Fruit fly (Drosophila melanogaster): Measurements from ENCODE around the gene CG7573.

CG7573 gene

dm6 chr3L:11358733-11359132, 47.2 kb downstream of the CG7573 start:
- no peak for TF ChIP-seq gcm (GFP tag; optimal IDR thresholded peaks at IDR 0.05)
- no peak for TF ChIP-seq knrl (GFP tag; IDR thresholded peaks at IDR 0.05; ENCODE audit: partially characterized antibody)
- no peak for TF ChIP-seq CG31224 (GFP tag; IDR thresholded peaks at IDR 0.05)
- no peak for TF ChIP-seq ash1 (GFP tag; optimal IDR thresholded peaks at IDR 0.05)
- no peak; the same call in 1 of the 2 replicates for TF ChIP-seq bbx (GFP tag; IDR thresholded peaks at IDR 0.05; ENCODE audit: partially characterized antibody)
- no peak for TF ChIP-seq sisA (GFP tag; IDR thresholded peaks at IDR 0.05)
- no peak for TF ChIP-seq CG9797 (GFP tag; optimal IDR thresholded peaks at IDR 0.05)
- no peak for TF ChIP-seq CG2129 (GFP tag; IDR thresholded peaks at IDR 0.05; ENCODE audit: partially characterized antibody)
- no peak for TF ChIP-seq BtbVII (GFP tag; optimal IDR thresholded peaks at IDR 0.05)
- TF ChIP-seq Fer1 (GFP tag; optimal IDR thresholded peaks at IDR 0.05): no peak
- no peak for TF ChIP-seq CG5245 (GFP tag; optimal IDR thresholded peaks at IDR 0.05)
- 0 out of 3 replicates have a peak, but pooled peaks have one; percentile 13 for TF ChIP-seq CG11560 (tag; IDR thresholded peaks at IDR 0.05)
- TF ChIP-seq slou (GFP tag; optimal IDR thresholded peaks at IDR 0.05): no peak
- TF ChIP-seq CG8290 (GFP tag; optimal IDR thresholded peaks at IDR 0.05): no peak
- TF ChIP-seq CG8290 (tag; optimal IDR thresholded peaks at IDR 0.05): peak in 1 of 2 experiments; percentile 91
- no peak for TF ChIP-seq Stat92E (GFP tag; optimal IDR thresholded peaks at IDR 0.05)
- no peak for TF ChIP-seq gce (GFP tag; IDR thresholded peaks at IDR 0.05)
- TF ChIP-seq CG33557 (GFP tag; optimal IDR thresholded peaks at IDR 0.05): no peak
- TF ChIP-seq Dek (tag; optimal IDR thresholded peaks at IDR 0.05): no peak
- no peak for TF ChIP-seq Aef1 (GFP tag; IDR thresholded peaks at IDR 0.05)
- peak; percentile 76 for TF ChIP-seq CG13894 (tag; optimal IDR thresholded peaks at IDR 0.05)
- TF ChIP-seq ssp (GFP tag; IDR thresholded peaks at IDR 0.05): no peak
- TF ChIP-seq pita (GFP tag; optimal IDR thresholded peaks at IDR 0.05): no peak
- no peak for TF ChIP-seq row (GFP tag; IDR thresholded peaks at IDR 0.05)
- no peak for TF ChIP-seq CG8359 (GFP tag; optimal IDR thresholded peaks at IDR 0.05; ENCODE audit: borderline replicate concordance)
- TF ChIP-seq CG10979 (tag; optimal IDR thresholded peaks at IDR 0.05): no peak
- no peak for TF ChIP-seq CG16815 (GFP tag; optimal IDR thresholded peaks at IDR 0.05)
- peak; percentile 7 for TF ChIP-seq HHEX (GFP tag; optimal IDR thresholded peaks at IDR 0.05)
- no peak for TF ChIP-seq CG42726 (GFP tag; IDR thresholded peaks at IDR 0.05; ENCODE audit: partially characterized antibody)
- TF ChIP-seq nerfin-2 (GFP tag; IDR thresholded peaks at IDR 0.05; ENCODE audit: partially characterized antibody): peak; percentile 42; the same call in 1 of the 2 replicates
- TF ChIP-seq unc-4 (GFP tag; IDR thresholded peaks at IDR 0.05; ENCODE audit: partially characterized antibody): no peak
- TF ChIP-seq CG30431 (GFP tag; optimal IDR thresholded peaks at IDR 0.05): no peak
- TF ChIP-seq Eip74EF (GFP tag; optimal IDR thresholded peaks at IDR 0.05): no peak
- TF ChIP-seq slp2 (GFP tag; optimal IDR thresholded peaks at IDR 0.05): no peak
- TF ChIP-seq Sox102F (GFP tag; optimal IDR thresholded peaks at IDR 0.05): peak; percentile 20
- no peak for TF ChIP-seq CG3281 (GFP tag; optimal IDR thresholded peaks at IDR 0.05)
- no peak for TF ChIP-seq CG8478 (optimal IDR thresholded peaks at IDR 0.05)
- TF ChIP-seq kni (GFP tag; optimal IDR thresholded peaks at IDR 0.05): no peak
- TF ChIP-seq CG3407 (GFP tag; optimal IDR thresholded peaks at IDR 0.05): no peak
- TF ChIP-seq sqz (GFP tag; optimal IDR thresholded peaks at IDR 0.05): no peak
- no peak for TF ChIP-seq onecut (GFP tag; IDR thresholded peaks at IDR 0.05)
- no peak for TF ChIP-seq pzg (GFP tag; optimal IDR thresholded peaks at IDR 0.05)
- no peak for TF ChIP-seq CG1529 (GFP tag; optimal IDR thresholded peaks at IDR 0.05)
- no peak for TF ChIP-seq Adf1 (GFP tag; IDR thresholded peaks at IDR 0.05)
- no peak for TF ChIP-seq CG2712 (tag; optimal IDR thresholded peaks at IDR 0.05)
- TF ChIP-seq nerfin-1 (tag; optimal IDR thresholded peaks at IDR 0.05): peak; percentile 12
- no peak for TF ChIP-seq kah (GFP tag; optimal IDR thresholded peaks at IDR 0.05)
- no peak for TF ChIP-seq CG7556 (GFP tag; optimal IDR thresholded peaks at IDR 0.05)
- TF ChIP-seq Rx (GFP tag; IDR thresholded peaks at IDR 0.05): no peak
- no peak for TF ChIP-seq run (tag; optimal IDR thresholded peaks at IDR 0.05)
- peak; percentile 86 for TF ChIP-seq Med (GFP tag)

All from whole organism, embryonic.